Worm (Caenorhabditis elegans) whole organism, L3 larva: Measurements from ENCODE around the gene ZK488.5.

Experiments
- ZK546.5 ChIP-seq: sonication (generic microtip); optimal IDR thresholded peaks from 2 replicates; lab custom pipeline; 2017; ENCODE audit warnings: missing biosample characterization, missing genetic modification characterization
- aly-2 ChIP-seq: fragments of 150-350 bp; optimal IDR thresholded peaks from 2 replicates; lab custom pipeline; 2014; ENCODE audit warnings: missing biosample characterization, missing genetic modification characterization
- ceh-28 ChIP-seq: fragments of 150-350 bp; optimal IDR thresholded peaks from 2 replicates; lab custom pipeline; 2014; ENCODE audit warnings: missing biosample characterization, missing genetic modification reagents, missing genetic modification characterization
- egl-27 ChIP-seq: sonication (generic microtip); optimal IDR thresholded peaks from 4 replicates; lab custom pipeline; 2017; ENCODE audit warnings: missing biosample characterization, missing genetic modification reagents, missing genetic modification characterization
- fkh-10 ChIP-seq: sonication (generic microtip); optimal IDR thresholded peaks from 2 replicates; lab custom pipeline; 2017; ENCODE audit warnings: missing biosample characterization, missing genetic modification reagents, missing genetic modification characterization
- lin-39 ChIP-seq: fragments of 150-350 bp; optimal IDR thresholded peaks from 2 replicates; lab custom pipeline; 2018; ENCODE audit warnings: missing biosample characterization, missing genetic modification reagents, missing genetic modification characterization
- mdl-1 ChIP-seq: fragments of 150-350 bp; optimal IDR thresholded peaks from 2 replicates; lab custom pipeline; 2014; ENCODE audit warnings: missing biosample characterization, missing genetic modification characterization
- nhr-12 ChIP-seq: fragments of 150-350 bp; optimal IDR thresholded peaks from 2 replicates; lab custom pipeline; 2014; ENCODE audit warnings: missing biosample characterization, missing genetic modification characterization
- nhr-23 ChIP-seq: fragments of 150-350 bp; optimal IDR thresholded peaks from 2 replicates; lab custom pipeline; 2014; ENCODE audit warnings: missing biosample characterization, missing genetic modification reagents, missing genetic modification characterization
- nhr-237 ChIP-seq: fragments of 150-350 bp; optimal IDR thresholded peaks from 2 replicates; lab custom pipeline; 2014; ENCODE audit warnings: missing biosample characterization, missing genetic modification characterization
- nhr-76 ChIP-seq: fragments of 150-350 bp; sonication (generic microtip); optimal IDR thresholded peaks from 5 replicates; lab custom pipeline; 2014; ENCODE audit warnings: missing biosample characterization, missing genetic modification characterization
- pha-4 ChIP-seq: fragments of 150-350 bp; optimal IDR thresholded peaks from 2 replicates; lab custom pipeline; 2014; ENCODE audit warnings: missing biosample characterization, missing genetic modification reagents, missing genetic modification characterization
- zag-1 ChIP-seq: fragments of 150-350 bp; optimal IDR thresholded peaks from 2 replicates; lab custom pipeline; 2014; ENCODE audit warnings: missing biosample characterization, missing genetic modification characterization

DNA sequence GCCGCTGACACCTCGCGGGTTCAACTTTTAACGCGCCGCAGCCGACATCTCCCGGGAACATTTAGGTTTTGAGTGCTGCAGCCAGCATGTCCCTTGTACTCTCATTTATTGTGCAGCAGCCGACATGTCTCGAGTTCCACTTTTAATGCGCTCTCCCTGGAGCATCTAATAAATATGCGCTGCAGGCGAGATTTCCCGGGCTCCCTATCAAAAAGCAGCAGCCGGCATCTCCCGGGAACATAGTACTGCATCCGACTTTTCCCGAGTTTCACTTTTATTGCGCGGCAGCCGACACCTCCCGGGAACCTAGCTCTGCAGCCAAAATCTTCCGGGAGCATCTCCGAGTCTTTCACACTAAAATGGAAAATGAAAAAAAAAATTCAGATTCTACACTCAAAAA, 27.9 kb downstream of the ZK488.5 start:
- TF ChIP-seq pha-4 (tag; lab: Kevin White, UChicago) (no peak), nhr-12 (tag; lab: Kevin White, UChicago) (no peak), ZK546.5 (no peak), nhr-237 (no peak), egl-27 (tag; lab: Kevin White, UChicago) (no peak), zag-1 (tag; lab: Kevin White, UChicago) (no peak), lin-39 (tag; lab: Kevin White, UChicago) (no peak), aly-2 (no peak), mdl-1 (tag; lab: Kevin White, UChicago) (no peak), nhr-76 (no peak), ceh-28 (no peak), fkh-10 (GFP tag; lab: Kevin White, UChicago) (no peak), nhr-23 (tag; lab: Kevin White, UChicago) (no peak)
